Worm (Caenorhabditis elegans): ENCODE results near the gene exos-7.

The exos-7 gene

ce11 chrV:20828820-20829219 is 9.8 kb upstream of the exos-7 start, which contains the start of gene sbt-1 (continued):
- TF ChIP-seq zip-2 (tag; optimal IDR thresholded peaks at IDR 0.05) (no peak), lim-7 (GFP tag; IDR thresholded peaks at IDR 0.05) (no peak), dmd-8 (GFP tag; IDR thresholded peaks at IDR 0.05) (no peak), Y48G9A.11 (GFP tag; IDR thresholded peaks at IDR 0.05) (no peak), F44E2.7 (GFP tag; IDR thresholded peaks at IDR 0.05) (no peak), egl-27 (tag; optimal IDR thresholded peaks at IDR 0.05) (no peak), T26A8.4 (GFP tag; IDR thresholded peaks at IDR 0.05) (no peak), tag-97 (GFP tag; IDR thresholded peaks at IDR 0.05) (no peak), lin-29 (GFP tag; IDR thresholded peaks at IDR 0.05) (no peak), dmd-9 (GFP tag; IDR thresholded peaks at IDR 0.05) (no peak), egl-43 (GFP tag; IDR thresholded peaks at IDR 0.05) (0 out of 2 replicates have a peak, but pooled peaks have one; percentile 42), daf-8 (GFP tag; IDR thresholded peaks at IDR 0.05) (no peak), lin-1 (GFP tag; IDR thresholded peaks at IDR 0.05) (no peak), unc-62 (GFP tag; optimal IDR thresholded peaks at IDR 0.05 in 1 of 2) (peak in 1 of 2 experiments; percentile 81), unc-62 (tag; optimal IDR thresholded peaks at IDR 0.05) (no peak), mdl-1 (tag; optimal IDR thresholded peaks at IDR 0.05) (peak in 1 of 2 experiments; percentile 69), madf-9 (GFP tag; conservative IDR thresholded peaks at IDR 0.05) (no peak), mep-1 (tag; optimal IDR thresholded peaks at IDR 0.05) (no peak), D1046.2 (GFP tag; IDR thresholded peaks at IDR 0.05) (no peak), F49E8.2 (tag; optimal IDR thresholded peaks at IDR 0.05; ENCODE audit: borderline replicate concordance) (no peak), zfp-3 (GFP tag; conservative IDR thresholded peaks at IDR 0.05) (no peak), nhr-237 (tag; optimal IDR thresholded peaks at IDR 0.05) (no peak), fkh-10 (GFP tag; optimal IDR thresholded peaks at IDR 0.05) (peak; percentile 94), attf-4 (tag; optimal IDR thresholded peaks at IDR 0.05) (no peak), unc-130 (GFP tag; optimal IDR thresholded peaks at IDR 0.05) (no peak), tra-1 (GFP tag; IDR thresholded peaks at IDR 0.05) (0 out of 2 replicates have a peak, but pooled peaks have one; percentile 24), nhr-42 (GFP tag; IDR thresholded peaks at IDR 0.05) (no peak)

- no peak for TF ChIP-seq ztf-7 (tag; optimal IDR thresholded peaks at IDR 0.05)
Measured at ce11 chrV:20829511-20829910, 9.2 kb upstream of the exos-7 start, which contains the start of gene num-1. Gene num-1 (plus strand): TSS chrV:20829811.

ce11 chrV:20830409-20830808 is 8.3 kb upstream of the exos-7 start:
- TF ChIP-seq unc-62 (GFP tag; optimal IDR thresholded peaks at IDR 0.05 in 1 of 2) (no peak), unc-62 (tag; optimal IDR thresholded peaks at IDR 0.05) (no peak), dmd-6 (GFP tag; IDR thresholded peaks at IDR 0.05) (peak; percentile 56; the same call in 1 of the 2 replicates)

ce11 chrV:20831867-20832266 is 6.8 kb upstream of the exos-7 start:
- TF ChIP-seq lin-29 (GFP tag; IDR thresholded peaks at IDR 0.05), result no peak
- TF ChIP-seq nhr-6 (tag; optimal IDR thresholded peaks at IDR 0.05), result peak; percentile 41
- TF ChIP-seq jun-1 (tag; optimal IDR thresholded peaks at IDR 0.05), result no peak
- no peak for TF ChIP-seq ceh-32 (tag; optimal IDR thresholded peaks at IDR 0.05; ENCODE audit: poor library complexity)
- peak; percentile 27 for TF ChIP-seq mep-1 (tag; optimal IDR thresholded peaks at IDR 0.05)
- TF ChIP-seq mxl-3 (GFP tag; optimal IDR thresholded peaks at IDR 0.05), result peak; percentile 85
- TF ChIP-seq mes-2 (tag; optimal IDR thresholded peaks at IDR 0.05; ENCODE audit: poor library complexity, severe bottlenecking), result peak; percentile 64
- peak; percentile 39 for TF ChIP-seq nhr-48 (tag; optimal IDR thresholded peaks at IDR 0.05)
- peak; percentile 79 for TF ChIP-seq nhr-28 (tag; optimal IDR thresholded peaks at IDR 0.05)
- peak; percentile 68 for TF ChIP-seq hlh-30 (tag; optimal IDR thresholded peaks at IDR 0.05; ENCODE audit: insufficient read depth)
- TF ChIP-seq mdl-1 (tag; optimal IDR thresholded peaks at IDR 0.05), result peak in 1 of 2 experiments; percentile 58
- TF ChIP-seq daf-16 (GFP tag; optimal IDR thresholded peaks at IDR 0.05), result no peak
- TF ChIP-seq daf-16 (tag; optimal IDR thresholded peaks at IDR 0.05), result peak; percentile 79
- no peak for TF ChIP-seq unc-130 (GFP tag; optimal IDR thresholded peaks at IDR 0.05)
- peak; percentile 52 for TF ChIP-seq pqm-1 (tag; optimal IDR thresholded peaks at IDR 0.05)
- no peak for TF ChIP-seq F10B5.3 (tag; optimal IDR thresholded peaks at IDR 0.05)
- peak in 1 of 2 experiments; percentile 25 for TF ChIP-seq lsy-2 (tag; optimal IDR thresholded peaks at IDR 0.05)
- TF ChIP-seq dve-1 (tag; optimal IDR thresholded peaks at IDR 0.05; ENCODE audit: insufficient read depth), result peak; percentile 49
- TF ChIP-seq hlh-11 (tag; optimal IDR thresholded peaks at IDR 0.05), result peak; percentile 68
- no peak for TF ChIP-seq ceh-20 (GFP tag; IDR thresholded peaks at IDR 0.05)
- no peak for TF ChIP-seq F44E2.7 (GFP tag; IDR thresholded peaks at IDR 0.05)
- peak; percentile 84 for TF ChIP-seq dmd-6 (GFP tag; IDR thresholded peaks at IDR 0.05)
- no peak for TF ChIP-seq nhr-41 (GFP tag; IDR thresholded peaks at IDR 0.05)
- TF ChIP-seq D1046.2 (GFP tag; IDR thresholded peaks at IDR 0.05), result no peak
- 0 out of 2 replicates have a peak, but pooled peaks have one; percentile 29 for TF ChIP-seq T26A8.4 (GFP tag; IDR thresholded peaks at IDR 0.05)

Data from whole organism, L4 larva.